Fruit fly (Drosophila melanogaster): ENCODE data around the gene ERp44.
A peak's percentile ranks its signal among the peaks of the same experiment; 100 is the strongest.

Gene ERp44

DNA sequence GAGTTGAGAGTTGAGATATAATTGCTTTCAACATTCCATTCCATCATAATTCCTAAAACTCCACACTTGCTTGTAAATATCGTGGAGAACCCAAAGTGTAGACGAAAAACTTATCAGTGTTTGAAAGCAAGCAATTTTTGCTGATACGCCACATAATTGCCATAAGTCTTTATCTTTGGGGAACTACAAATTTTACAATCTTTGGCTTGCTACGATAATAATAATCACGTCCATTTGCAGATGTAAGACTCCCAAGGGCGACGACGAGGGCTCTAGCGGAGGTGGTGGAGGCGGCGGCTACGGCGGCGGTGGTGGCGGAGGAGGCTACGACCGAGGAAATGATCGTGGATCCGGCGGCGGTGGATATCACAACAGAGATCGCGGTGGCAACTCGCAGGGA, 4.9 kb downstream of the ERp44 start:
- TF ChIP-seq CG9876 (GFP tag; optimal IDR thresholded peaks at IDR 0.05) (no peak), Dbx (GFP tag; IDR thresholded peaks at IDR 0.05) (no peak), Asciz (GFP tag; optimal IDR thresholded peaks at IDR 0.05) (no peak), cwo (GFP tag; optimal IDR thresholded peaks at IDR 0.05) (no peak), sug (tag; optimal IDR thresholded peaks at IDR 0.05) (peak; percentile 25), D19B (GFP tag; optimal IDR thresholded peaks at IDR 0.05) (no peak), crol (GFP tag; IDR thresholded peaks at IDR 0.05) (peak; percentile 20; the same call in 1 of the 2 replicates), Med (GFP tag) (peak; percentile 48), CG12942 (GFP tag; optimal IDR thresholded peaks at IDR 0.05) (no peak), exex (tag; optimal IDR thresholded peaks at IDR 0.05) (peak; percentile 69)

DNA sequence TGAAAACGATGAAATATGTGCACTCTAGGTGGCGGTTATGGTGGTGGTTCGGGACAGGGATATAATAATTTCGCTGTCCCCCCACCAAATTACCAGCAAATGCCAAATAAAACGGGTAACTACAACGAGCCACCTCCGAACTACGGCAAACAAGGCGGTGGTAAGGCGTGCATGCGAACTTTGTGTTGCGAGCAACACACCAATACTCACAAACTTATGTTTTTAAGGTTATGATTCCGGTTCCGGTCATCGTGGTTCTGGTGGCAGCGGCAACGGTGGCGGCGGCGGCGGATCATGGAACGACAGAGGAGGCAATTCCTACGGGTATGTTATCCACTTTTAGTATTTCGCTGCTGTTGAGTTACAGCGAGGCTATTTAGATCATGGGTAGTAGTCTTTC, 8.5 kb downstream of the ERp44 start:
- no peak for TF ChIP-seq knrl (GFP tag; IDR thresholded peaks at IDR 0.05; ENCODE audit: partially characterized antibody)
- no peak for TF ChIP-seq CG10462 (GFP tag; optimal IDR thresholded peaks at IDR 0.05)
- peak; percentile 17 for TF ChIP-seq Ets65A (GFP tag)
- TF ChIP-seq cad (GFP tag; optimal IDR thresholded peaks at IDR 0.05): no peak
- no peak for TF ChIP-seq CG3407 (GFP tag; optimal IDR thresholded peaks at IDR 0.05)
- TF ChIP-seq Oaz (GFP tag; IDR thresholded peaks at IDR 0.05): no peak
- TF ChIP-seq pum (GFP tag; optimal IDR thresholded peaks at IDR 0.05): no peak
- no peak for TF ChIP-seq Sry-δ (GFP tag; optimal IDR thresholded peaks at IDR 0.05)
- no peak for TF ChIP-seq gcm (GFP tag; optimal IDR thresholded peaks at IDR 0.05)
- TF ChIP-seq dm (GFP tag; optimal IDR thresholded peaks at IDR 0.05): peak; percentile 42
- peak; percentile 92 for TF ChIP-seq bigmax (GFP tag; optimal IDR thresholded peaks at IDR 0.05)
- peak; percentile 16 for TF ChIP-seq Med (GFP tag)
- TF ChIP-seq cg (GFP tag; optimal IDR thresholded peaks at IDR 0.05): peak; percentile 41
- TF ChIP-seq MESR4 (GFP tag; optimal IDR thresholded peaks at IDR 0.05): peak; percentile 57
- no peak for TF ChIP-seq hbn (GFP tag; IDR thresholded peaks at IDR 0.05; ENCODE audit: partially characterized antibody)
- TF ChIP-seq YL-1 (GFP tag; optimal IDR thresholded peaks at IDR 0.05): peak; percentile 48
- no peak for TF ChIP-seq CG7987 (GFP tag; optimal IDR thresholded peaks at IDR 0.05)

DNA sequence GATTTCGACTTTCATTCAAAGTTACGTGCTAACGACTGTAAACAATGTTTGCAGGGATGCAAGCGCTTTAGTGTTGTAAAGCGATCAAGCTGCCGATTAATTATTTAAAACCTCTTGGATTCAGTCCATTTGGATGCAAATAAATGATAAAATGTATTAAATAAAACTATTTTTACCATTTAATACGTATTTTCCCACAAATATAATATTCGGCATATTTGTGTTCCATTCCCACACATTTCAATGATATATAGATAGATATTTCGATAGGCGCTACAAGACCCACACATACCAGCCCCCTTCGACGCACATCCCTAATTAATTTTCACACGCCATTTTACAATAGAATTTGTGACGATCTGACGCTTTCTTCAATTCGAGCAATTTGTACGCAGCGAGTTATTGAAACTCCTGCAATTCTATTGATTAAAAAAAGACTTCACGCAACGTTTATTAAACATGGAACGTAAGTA, 9.0 kb downstream of the ERp44 start, which contains the start of the genes CG32576 and caz:
Gene CG32576 (minus strand): TSS at position 42 of the 473 bp plus-strand sequence.
Gene caz (plus strand): TSS at position 319 of the 473 bp plus-strand sequence.
- TF ChIP-seq run (tag; optimal IDR thresholded peaks at IDR 0.05): no peak
- TF ChIP-seq CG10565 (GFP tag; optimal IDR thresholded peaks at IDR 0.05): no peak
- peak; percentile 9 for TF ChIP-seq tup (GFP tag; optimal IDR thresholded peaks at IDR 0.05)
- peak; percentile 76 for TF ChIP-seq Scr (GFP tag; IDR thresholded peaks at IDR 0.05; ENCODE audit: partially characterized antibody)
- TF ChIP-seq Sry-δ (GFP tag; optimal IDR thresholded peaks at IDR 0.05): peak; percentile 81
- peak; percentile 5 for TF ChIP-seq CG2202 (tag; optimal IDR thresholded peaks at IDR 0.05)
- peak; percentile 6 for TF ChIP-seq CG10654 (GFP tag; optimal IDR thresholded peaks at IDR 0.05)
- TF ChIP-seq CG3847 (GFP tag; IDR thresholded peaks at IDR 0.05): peak; percentile 60
- TF ChIP-seq sna (GFP tag; IDR thresholded peaks at IDR 0.05; ENCODE audit: partially characterized antibody): peak; percentile 56; the same call in 1 of the 2 replicates
- peak; percentile 76 for TF ChIP-seq row (GFP tag; IDR thresholded peaks at IDR 0.05)
- peak; percentile 18 for TF ChIP-seq CG4820 (GFP tag; optimal IDR thresholded peaks at IDR 0.05)
- TF ChIP-seq ind (GFP tag; optimal IDR thresholded peaks at IDR 0.05): peak; percentile 29
- peak; percentile 65 for TF ChIP-seq Sin3A (optimal IDR thresholded peaks at IDR 0.05)
- TF ChIP-seq MBD-R2 (GFP tag; IDR thresholded peaks at IDR 0.05): peak; percentile 73
- TF ChIP-seq CG8478 (optimal IDR thresholded peaks at IDR 0.05): no peak
- no peak for TF ChIP-seq CG4328 (GFP tag; optimal IDR thresholded peaks at IDR 0.05)
- TF ChIP-seq CG3838 (GFP tag; optimal IDR thresholded peaks at IDR 0.05): no peak
- no peak for TF ChIP-seq Elba2 (GFP tag; optimal IDR thresholded peaks at IDR 0.05)
- TF ChIP-seq unpg (GFP tag; optimal IDR thresholded peaks at IDR 0.05): peak; percentile 31
- TF ChIP-seq CG17829 (tag; optimal IDR thresholded peaks at IDR 0.05): peak; percentile 53
- TF ChIP-seq CG6254 (GFP tag; optimal IDR thresholded peaks at IDR 0.05): peak; percentile 3
- TF ChIP-seq CG10979 (tag; optimal IDR thresholded peaks at IDR 0.05): peak; percentile 5
- no peak for TF ChIP-seq CG2199 (GFP tag; IDR thresholded peaks at IDR 0.05)
- peak; percentile 39; the same call in 1 of the 2 replicates for TF ChIP-seq sob (GFP tag; IDR thresholded peaks at IDR 0.05)
- TF ChIP-seq CG16813 (GFP tag; IDR thresholded peaks at IDR 0.05; ENCODE audit: partially characterized antibody): peak; percentile 64

Data from whole organism, embryonic.